Fruit fly (Drosophila melanogaster) S2 (cell line): ENCODE measurements around the gene CG6118.

Source experiments
- CG8478 ChIP-seq: fragments of >200 bp; optimal IDR thresholded peaks from 2 replicates; lab custom pipeline; 2018
- CTCF ChIP-seq, 2 experiments: fragments of >200 bp; optimal IDR thresholded peaks; 2 replicates each; lab custom pipeline; 2018

DNA sequence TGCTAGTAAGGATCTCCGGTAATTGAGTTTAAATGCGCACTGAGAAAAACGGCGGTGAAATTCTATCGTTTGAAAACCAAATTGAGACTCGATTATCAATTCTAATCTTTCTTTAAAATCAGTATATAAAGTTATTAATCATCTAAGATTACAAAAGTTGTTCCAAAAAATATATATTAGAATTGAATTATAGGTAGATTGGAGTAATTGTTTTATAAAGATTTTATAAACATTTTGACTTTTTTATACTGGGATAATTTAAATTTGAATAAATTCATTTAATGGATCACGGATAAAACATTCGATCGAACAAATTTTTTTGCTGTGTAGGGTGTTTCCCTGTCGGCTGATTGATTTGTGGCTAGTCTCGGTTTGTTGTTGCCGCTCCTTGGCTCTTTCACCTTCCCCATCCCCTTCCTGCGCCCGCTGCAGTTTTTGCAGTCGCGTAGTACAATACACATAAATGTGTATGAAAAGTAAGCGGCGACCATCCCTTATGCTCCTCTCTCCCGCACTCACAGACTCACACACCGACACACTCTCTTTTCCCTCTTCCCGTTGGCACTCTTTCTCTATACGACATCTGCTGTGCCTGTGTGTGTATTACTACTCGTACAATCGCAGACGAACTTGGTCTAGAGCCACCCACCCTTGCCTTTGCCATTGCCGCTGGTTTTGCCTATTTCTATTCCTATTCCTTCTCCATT, 15.6 kb downstream of the CG6118 start:
- no peak for TF ChIP-seq CG8478 (lab: Kevin White, UChicago)
- TF ChIP-seq CTCF (optimal IDR thresholded peaks at IDR 0.05; lab: Kevin White, UChicago), result no peak
